Worm (Caenorhabditis elegans) whole organism, young adult: Measurements from ENCODE around the gene F08F8.11.

Experiments
- B0019.2 ChIP-seq: fragments of 200-800 bp; sonication (Bioruptor generic); conservative IDR thresholded peaks from 2 replicates; pipeline ENCODE4 v1.3.6; 2022; ENCODE audit warnings: missing genetic modification reagents, missing genetic modification characterization, missing compliant biosample characterization
- B0336.3 ChIP-seq: fragments of 200-800 bp; sonication (Bioruptor generic); IDR thresholded peaks from 2 replicates; pipeline ENCODE4 v1.3.6; 2022; ENCODE audit warnings: missing genetic modification characterization, missing compliant biosample characterization
- F23B12.7 ChIP-seq: sonication (generic microtip); optimal IDR thresholded peaks from 2 replicates; lab custom pipeline; 2017; ENCODE audit warnings: missing genetic modification characterization, mild to moderate bottlenecking, missing compliant biosample characterization, antibody characterized with exemption, moderate library complexity; ENCODE audit not compliant: insufficient read depth
- F37B4.10 ChIP-seq: fragments of 200-800 bp; sonication (Bioruptor generic); IDR thresholded peaks from 2 replicates; pipeline ENCODE4 v1.3.6; 2022; ENCODE audit warnings: missing genetic modification characterization, missing compliant biosample characterization
- K11D2.4 ChIP-seq: fragments of 200-800 bp; sonication (Bioruptor generic); IDR thresholded peaks from 2 replicates; pipeline ENCODE4 v1.3.6; 2022; ENCODE audit warnings: missing genetic modification reagents, missing genetic modification characterization, missing compliant biosample characterization
- K12H6.12 ChIP-seq: fragments of 200-800 bp; sonication (Bioruptor generic); optimal IDR thresholded peaks from 2 replicates; lab custom pipeline; 2018; ENCODE audit warnings: mild to moderate bottlenecking, missing genetic modification characterization, missing compliant biosample characterization
- Y53F4B.3 ChIP-seq: fragments of 200-800 bp; sonication (Bioruptor generic); IDR thresholded peaks from 2 replicates; pipeline ENCODE4 v1.3.6; 2022; ENCODE audit warnings: missing genetic modification reagents, missing genetic modification characterization, missing compliant biosample characterization
- Y53G8AR.9 ChIP-seq: fragments of 200-800 bp; sonication (Bioruptor generic); conservative IDR thresholded peaks from 2 replicates; pipeline ENCODE4 v1.3.6; 2022; ENCODE audit warnings: missing genetic modification reagents, missing genetic modification characterization, missing compliant biosample characterization
- Y79H2A.3 ChIP-seq: fragments of 200-800 bp; sonication (Bioruptor generic); conservative IDR thresholded peaks from 2 replicates; pipeline ENCODE4 v1.3.6; 2022; ENCODE audit warnings: missing genetic modification reagents, missing genetic modification characterization, missing compliant biosample characterization
- attf-3 ChIP-seq: fragments of 200-800 bp; sonication (Bioruptor generic); conservative IDR thresholded peaks from 2 replicates; pipeline ENCODE4 v1.3.6; 2022; ENCODE audit warnings: missing genetic modification reagents, missing genetic modification characterization, missing compliant biosample characterization
- attf-5 ChIP-seq: fragments of 200-800 bp; sonication (Bioruptor generic); optimal IDR thresholded peaks from 2 replicates; lab custom pipeline; 2018; ENCODE audit warnings: mild to moderate bottlenecking, missing genetic modification characterization, missing compliant biosample characterization
- attf-6 ChIP-seq: fragments of 200-800 bp; sonication (Bioruptor generic); IDR thresholded peaks from 2 replicates; pipeline ENCODE4 v1.3.6; 2022; ENCODE audit warnings: missing genetic modification reagents, missing genetic modification characterization, missing compliant biosample characterization
- bed-1 ChIP-seq: fragments of 200-800 bp; sonication (Bioruptor generic); IDR thresholded peaks from 2 replicates; pipeline ENCODE4 v1.3.6; 2022; ENCODE audit warnings: missing genetic modification reagents, missing genetic modification characterization, missing compliant biosample characterization
- ccch-3 ChIP-seq: fragments of 200-800 bp; sonication (Bioruptor generic); optimal IDR thresholded peaks from 2 replicates; lab custom pipeline; 2018; ENCODE audit warnings: mild to moderate bottlenecking, missing genetic modification characterization, missing compliant biosample characterization
- cebp-1 ChIP-seq, 2 experiments: fragments of 200-800 bp in 1 of 2; sonication (Bioruptor generic) in 1 of 2; sonication (generic microtip) in 1 of 2; IDR thresholded peaks in 1 of 2; optimal IDR thresholded peaks in 1 of 2; 2 replicates each; pipeline versions ENCODE4 v1.3.6 to Lab custom; 2017 to 2022; ENCODE audit warnings: missing compliant biosample characterization in 2 of 2, missing genetic modification characterization in 2 of 2, mild to moderate bottlenecking in 1 of 2, missing genetic modification reagents in 1 of 2, moderate library complexity in 1 of 2
- ceh-79 ChIP-seq: sonication (generic microtip); optimal IDR thresholded peaks from 2 replicates; lab custom pipeline; 2017; ENCODE audit warnings: mild to moderate bottlenecking, missing genetic modification characterization, missing compliant biosample characterization
- dpff-1 ChIP-seq: sonication (generic microtip); optimal IDR thresholded peaks from 2 replicates; lab custom pipeline; 2017; ENCODE audit warnings: mild to moderate bottlenecking, missing genetic modification characterization, missing compliant biosample characterization
- egl-44 ChIP-seq: fragments of 200-800 bp; sonication (Bioruptor generic); IDR thresholded peaks from 2 replicates; pipeline ENCODE4 v1.3.6; 2022; ENCODE audit warnings: missing genetic modification reagents, missing genetic modification characterization, missing compliant biosample characterization
- ets-4 ChIP-seq: fragments of 200-800 bp; sonication (Bioruptor generic); optimal IDR thresholded peaks from 2 replicates; lab custom pipeline; 2018; ENCODE audit warnings: mild to moderate bottlenecking, missing genetic modification characterization, missing compliant biosample characterization
- hlh-12 ChIP-seq: sonication (generic microtip); optimal IDR thresholded peaks from 2 replicates; lab custom pipeline; 2016; ENCODE audit warnings: missing genetic modification characterization, missing compliant biosample characterization
- hlh-26 ChIP-seq: fragments of 200-800 bp; sonication (Bioruptor generic); conservative IDR thresholded peaks from 2 replicates; pipeline ENCODE4 v1.3.6; 2022; ENCODE audit warnings: missing genetic modification reagents, missing genetic modification characterization, missing compliant biosample characterization
- hmg-20 ChIP-seq: fragments of 200-800 bp; sonication (Bioruptor generic); IDR thresholded peaks from 2 replicates; pipeline ENCODE4 v1.3.6; 2022; ENCODE audit warnings: missing genetic modification reagents, missing genetic modification characterization, missing compliant biosample characterization
- hrde-1 ChIP-seq: sonication (generic microtip); optimal IDR thresholded peaks from 2 replicates; lab custom pipeline; 2016; ENCODE audit warnings: missing genetic modification characterization, mild to moderate bottlenecking, missing compliant biosample characterization, moderate library complexity, missing genotype, missing genetic modification reagents, borderline replicate concordance
- hsf-1 ChIP-seq: fragments of 200-800 bp; sonication (Bioruptor generic); IDR thresholded peaks from 2 replicates; pipeline ENCODE4 v1.3.6; 2022; ENCODE audit warnings: missing genetic modification reagents, missing genetic modification characterization, missing compliant biosample characterization
- lag-1 ChIP-seq: fragments of 200-800 bp; sonication (Bioruptor generic); IDR thresholded peaks from 2 replicates; pipeline ENCODE4 v1.3.6; 2022; ENCODE audit warnings: missing genetic modification reagents, missing genetic modification characterization, missing compliant biosample characterization
- lin-26 ChIP-seq: fragments of 200-800 bp; sonication (Bioruptor generic); IDR thresholded peaks from 2 replicates; pipeline ENCODE4 v1.3.6; 2022; ENCODE audit warnings: missing genetic modification reagents, missing genetic modification characterization, missing compliant biosample characterization
- lin-40 ChIP-seq: sonication (generic microtip); optimal IDR thresholded peaks from 2 replicates; lab custom pipeline; 2016; ENCODE audit warnings: missing genetic modification characterization, mild to moderate bottlenecking, missing compliant biosample characterization, missing genotype, missing genetic modification reagents
- lin-54 ChIP-seq: fragments of 200-800 bp; sonication (Bioruptor generic); optimal IDR thresholded peaks from 2 replicates; lab custom pipeline; 2018; ENCODE audit warnings: mild to moderate bottlenecking, missing genetic modification characterization, missing compliant biosample characterization
- madf-6 ChIP-seq: fragments of 200-800 bp; sonication (Bioruptor generic); IDR thresholded peaks from 2 replicates; pipeline ENCODE4 v1.3.6; 2022; ENCODE audit warnings: missing genetic modification reagents, missing genetic modification characterization, missing compliant biosample characterization
- mes-4 ChIP-seq: sonication (generic microtip); optimal IDR thresholded peaks from 2 replicates; lab custom pipeline; 2016; ENCODE audit warnings: missing genotype, missing genetic modification characterization, missing compliant biosample characterization
- mxl-1 ChIP-seq: sonication (generic microtip); optimal IDR thresholded peaks from 2 replicates; lab custom pipeline; 2016; ENCODE audit warnings: missing genetic modification characterization, missing compliant biosample characterization
- nfyb-1 ChIP-seq: fragments of 200-800 bp; sonication (Bioruptor generic); IDR thresholded peaks from 2 replicates; pipeline ENCODE4 v1.3.6; 2022; ENCODE audit warnings: missing genetic modification reagents, missing genetic modification characterization, missing compliant biosample characterization
- nhr-120 ChIP-seq: fragments of 200-800 bp; sonication (Bioruptor generic); IDR thresholded peaks from 2 replicates; pipeline ENCODE4 v1.3.6; 2022; ENCODE audit warnings: missing genetic modification characterization, missing compliant biosample characterization
- nhr-27 ChIP-seq: fragments of 200-800 bp; sonication (Bioruptor generic); optimal IDR thresholded peaks from 2 replicates; lab custom pipeline; 2018; ENCODE audit warnings: mild to moderate bottlenecking, missing genetic modification characterization, moderate library complexity, missing compliant biosample characterization
- pbrm-1 ChIP-seq: fragments of 200-800 bp; sonication (Bioruptor generic); IDR thresholded peaks from 2 replicates; pipeline ENCODE4 v1.3.6; 2022; ENCODE audit warnings: missing genetic modification reagents, missing genetic modification characterization, missing compliant biosample characterization
- rcor-1 ChIP-seq: fragments of 200-800 bp; sonication (Bioruptor generic); IDR thresholded peaks from 2 replicates; pipeline ENCODE4 v1.3.6; 2022; ENCODE audit warnings: missing genetic modification reagents, missing genetic modification characterization, missing compliant biosample characterization
- repo-1 ChIP-seq: sonication (generic microtip); optimal IDR thresholded peaks from 2 replicates; lab custom pipeline; 2017; ENCODE audit warnings: mild to moderate bottlenecking, missing genetic modification characterization, missing compliant biosample characterization
- snpc-1.1 ChIP-seq: sonication (generic microtip); optimal IDR thresholded peaks from 2 replicates; lab custom pipeline; 2017; ENCODE audit warnings: missing genetic modification characterization, mild to moderate bottlenecking, missing compliant biosample characterization, antibody characterized with exemption, moderate library complexity, missing genotype, missing genetic modification reagents; ENCODE audit not compliant: insufficient read depth
- snpc-3.4 ChIP-seq: sonication (generic microtip); optimal IDR thresholded peaks from 2 replicates; lab custom pipeline; 2017; ENCODE audit warnings: missing genetic modification characterization, mild to moderate bottlenecking, missing compliant biosample characterization, antibody characterized with exemption, moderate library complexity, missing genotype, missing genetic modification reagents
- snpc-4 ChIP-seq, 5 experiments: fragments of 150-350 bp in 1 of 5; sonication (generic microtip) in 4 of 5; optimal IDR thresholded peaks; 2 replicates each; lab custom pipeline; 2014 to 2018; ENCODE audit warnings: missing genetic modification characterization in 5 of 5, missing biosample characterization in 3 of 5, antibody characterized with exemption in 2 of 5, mild to moderate bottlenecking in 2 of 5, missing compliant biosample characterization in 2 of 5, missing genotype in 2 of 5, moderate library complexity in 2 of 5, missing genetic modification reagents in 1 of 5
- somi-1 ChIP-seq: fragments of 200-800 bp; sonication (Bioruptor generic); optimal IDR thresholded peaks from 2 replicates; lab custom pipeline; 2018; ENCODE audit warnings: mild to moderate bottlenecking, missing genetic modification characterization, missing compliant biosample characterization
- tbx-9 ChIP-seq: sonication (generic microtip); optimal IDR thresholded peaks from 2 replicates; lab custom pipeline; 2016; ENCODE audit warnings: borderline replicate concordance, missing genetic modification characterization, inconsistent platforms, missing compliant biosample characterization
- xnd-1 ChIP-seq: sonication (generic microtip); optimal IDR thresholded peaks from 2 replicates; lab custom pipeline; 2016; ENCODE audit warnings: missing genotype, missing genetic modification reagents, missing genetic modification characterization, missing compliant biosample characterization
- ztf-22 ChIP-seq: fragments of 200-800 bp; sonication (Bioruptor generic); optimal IDR thresholded peaks from 2 replicates; lab custom pipeline; 2018; ENCODE audit warnings: mild to moderate bottlenecking, missing genetic modification characterization, moderate library complexity, missing compliant biosample characterization
- ztf-3 ChIP-seq: fragments of 200-800 bp; sonication (Bioruptor generic); optimal IDR thresholded peaks from 2 replicates; lab custom pipeline; 2018; ENCODE audit warnings: mild to moderate bottlenecking, missing genetic modification characterization, missing compliant biosample characterization

F08F8.11 gene

ce11 chrIII:7357356-7357755 lies 8.3 kb upstream of the F08F8.11 start, which contains the start of gene F08F8.10 (continued):
- TF ChIP-seq B0336.3 (GFP tag; lab: Robert Waterston, UW) (no peak), hsf-1 (0 out of 2 replicates have a peak, but pooled peaks have one; percentile 29), lin-54 (peak; percentile 23), egl-44 (GFP tag; lab: Robert Waterston, UW) (no peak), ceh-79 (tag; lab: Kevin White, UChicago) (no peak), repo-1 (tag; lab: Kevin White, UChicago) (no peak), madf-6 (no peak), mes-4 (tag; lab: Kevin White, UChicago) (no peak), snpc-3.4 (tag; lab: Kevin White, UChicago) (peak; percentile 5), attf-5 (GFP tag; lab: Kevin White, UChicago) (peak; percentile 65), cebp-1 (GFP tag; IDR thresholded peaks at IDR 0.05; lab: Robert Waterston, UW) (no peak), cebp-1 (tag; optimal IDR thresholded peaks at IDR 0.05; lab: Kevin White, UChicago) (peak; percentile 39)

- no peak for TF ChIP-seq hmg-20 (GFP tag; lab: Robert Waterston, UW)
- TF ChIP-seq lag-1 (GFP tag; lab: Robert Waterston, UW), result no peak
- TF ChIP-seq nhr-120, result no peak
- TF ChIP-seq attf-3, result no peak
- TF ChIP-seq ccch-3 (GFP tag; lab: Kevin White, UChicago), result no peak
- no peak for TF ChIP-seq bed-1
- TF ChIP-seq Y79H2A.3 (GFP tag; lab: Robert Waterston, UW), result no peak
- TF ChIP-seq attf-5 (GFP tag; lab: Kevin White, UChicago), result peak; percentile 9
- TF ChIP-seq xnd-1, result no peak
- TF ChIP-seq F23B12.7 (tag; lab: Kevin White, UChicago), result no peak
- no peak for TF ChIP-seq K11D2.4
- no peak for TF ChIP-seq pbrm-1 (GFP tag; lab: Robert Waterston, UW)
- TF ChIP-seq cebp-1 (GFP tag; IDR thresholded peaks at IDR 0.05; lab: Robert Waterston, UW), result no peak
- TF ChIP-seq cebp-1 (tag; optimal IDR thresholded peaks at IDR 0.05; lab: Kevin White, UChicago), result peak; percentile 5
- no peak for TF ChIP-seq nhr-27 (tag; lab: Kevin White, UChicago)
- TF ChIP-seq mxl-1 (tag; lab: Kevin White, UChicago), result no peak
- TF ChIP-seq ets-4, result no peak
- TF ChIP-seq hsf-1, result no peak
- no peak for TF ChIP-seq hlh-12 (tag; lab: Kevin White, UChicago)
- TF ChIP-seq ztf-3, result no peak
- no peak for TF ChIP-seq madf-6
- no peak for TF ChIP-seq Y53F4B.3
- no peak for TF ChIP-seq snpc-1.1 (tag; lab: Kevin White, UChicago)
- no peak for TF ChIP-seq tbx-9 (tag; lab: Kevin White, UChicago)
- TF ChIP-seq K12H6.12, result peak; percentile 32
- no peak for TF ChIP-seq nfyb-1 (GFP tag; lab: Robert Waterston, UW)
- TF ChIP-seq snpc-4 (GFP tag; optimal IDR thresholded peaks at IDR 0.05; lab: Kevin White, UChicago), result no peak
- TF ChIP-seq snpc-4 (tag; optimal IDR thresholded peaks at IDR 0.05; lab: Kevin White, UChicago), result no peak
- TF ChIP-seq lin-40, result peak; percentile 10
- peak; percentile 41; the same call in 1 of the 2 replicates for TF ChIP-seq lin-26 (GFP tag; lab: Robert Waterston, UW)
- no peak for TF ChIP-seq F37B4.10 (GFP tag; lab: Robert Waterston, UW)
- TF ChIP-seq ztf-22, result no peak
- no peak for TF ChIP-seq dpff-1 (tag; lab: Kevin White, UChicago)
- no peak for TF ChIP-seq hrde-1 (tag; lab: Kevin White, UChicago)
- peak; percentile 37 for TF ChIP-seq somi-1 (GFP tag; lab: Kevin White, UChicago)
- TF ChIP-seq rcor-1 (GFP tag; lab: Robert Waterston, UW), result no peak
- no peak for TF ChIP-seq hlh-26
- TF ChIP-seq Y53G8AR.9 (GFP tag; lab: Robert Waterston, UW), result no peak
- no peak for TF ChIP-seq attf-6
- TF ChIP-seq B0019.2 (GFP tag; lab: Robert Waterston, UW), result no peak
Measured at ce11 chrIII:7358627-7359026, 7.1 kb upstream of the F08F8.11 start.
